Worm (Caenorhabditis elegans): ENCODE measurements around the gene F16H6.10.

The F16H6.10 gene

DNA sequence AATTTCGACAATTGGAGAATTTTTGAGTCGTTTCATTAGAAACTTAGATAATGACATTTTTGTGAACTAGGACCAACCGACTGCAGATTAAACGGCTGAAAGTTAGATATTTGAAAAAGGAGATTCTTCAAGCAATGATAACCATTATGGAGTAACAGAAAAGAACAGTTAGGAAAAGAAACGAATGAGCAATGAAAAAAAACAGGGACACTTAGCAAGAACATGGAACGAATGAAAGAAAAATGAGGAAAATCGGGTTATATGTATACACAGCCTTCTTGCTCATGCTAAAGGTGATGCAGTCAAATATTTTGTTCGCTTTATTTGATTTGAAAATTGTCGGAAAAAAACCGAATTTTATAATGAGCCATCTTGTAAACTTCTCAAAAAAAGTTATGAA, at the start of gene F16H6.10:
Gene F16H6.10 (minus strand): TSS at position 101 of the 400 bp plus-strand sequence.
- TF ChIP-seq elt-3 (tag; optimal IDR thresholded peaks at IDR 0.05) (no peak), lin-11 (tag; optimal IDR thresholded peaks at IDR 0.05) (no peak), nhr-6 (tag; optimal IDR thresholded peaks at IDR 0.05) (no peak), nhr-129 (tag; optimal IDR thresholded peaks at IDR 0.05) (no peak), lsy-2 (tag; optimal IDR thresholded peaks at IDR 0.05) (no peak), ZK546.5 (tag; optimal IDR thresholded peaks at IDR 0.05) (no peak), peb-1 (tag; optimal IDR thresholded peaks at IDR 0.05) (no peak), sma-3 (GFP tag; optimal IDR thresholded peaks at IDR 0.05) (no peak)

- no peak for TF ChIP-seq nhr-129 (tag; optimal IDR thresholded peaks at IDR 0.05)
- no peak for TF ChIP-seq lin-11 (tag; optimal IDR thresholded peaks at IDR 0.05)
- no peak for TF ChIP-seq R02D3.7 (tag; optimal IDR thresholded peaks at IDR 0.05)
- TF ChIP-seq ztf-1 (GFP tag; conservative IDR thresholded peaks at IDR 0.05), result no peak
- no peak for TF ChIP-seq peb-1 (tag; optimal IDR thresholded peaks at IDR 0.05)
- TF ChIP-seq lin-13 (GFP tag; optimal IDR thresholded peaks at IDR 0.05), result no peak
- TF ChIP-seq mab-5 (tag; optimal IDR thresholded peaks at IDR 0.05), result no peak
- no peak for TF ChIP-seq elt-3 (tag; optimal IDR thresholded peaks at IDR 0.05)
- TF ChIP-seq aly-2 (tag; optimal IDR thresholded peaks at IDR 0.05), result no peak
- TF ChIP-seq egl-27 (tag; optimal IDR thresholded peaks at IDR 0.05), result no peak
- no peak for TF ChIP-seq zag-1 (tag; optimal IDR thresholded peaks at IDR 0.05)
- TF ChIP-seq Y55F3AM.14 (GFP tag; optimal IDR thresholded peaks at IDR 0.05), result no peak
- TF ChIP-seq skn-1 (tag; optimal IDR thresholded peaks at IDR 0.05), result no peak
- no peak for TF ChIP-seq mbf-1 (tag; optimal IDR thresholded peaks at IDR 0.05)
- no peak for TF ChIP-seq alr-1 (tag; optimal IDR thresholded peaks at IDR 0.05)
- no peak for TF ChIP-seq nhr-23 (tag; optimal IDR thresholded peaks at IDR 0.05)
- no peak for TF ChIP-seq ztf-4 (tag; optimal IDR thresholded peaks at IDR 0.05)
- no peak for TF ChIP-seq crh-2 (tag; optimal IDR thresholded peaks at IDR 0.05)
- TF ChIP-seq C34F6.9 (tag; optimal IDR thresholded peaks at IDR 0.05), result no peak
- no peak for TF ChIP-seq snpc-4 (tag; optimal IDR thresholded peaks at IDR 0.05)
Observed at ce11 chrV:18270403-18270802, 46.1 kb upstream of the F16H6.10 start, which contains the start of gene Y37H2C.4. Gene Y37H2C.4 (plus strand): TSS chrV:18270703.

DNA sequence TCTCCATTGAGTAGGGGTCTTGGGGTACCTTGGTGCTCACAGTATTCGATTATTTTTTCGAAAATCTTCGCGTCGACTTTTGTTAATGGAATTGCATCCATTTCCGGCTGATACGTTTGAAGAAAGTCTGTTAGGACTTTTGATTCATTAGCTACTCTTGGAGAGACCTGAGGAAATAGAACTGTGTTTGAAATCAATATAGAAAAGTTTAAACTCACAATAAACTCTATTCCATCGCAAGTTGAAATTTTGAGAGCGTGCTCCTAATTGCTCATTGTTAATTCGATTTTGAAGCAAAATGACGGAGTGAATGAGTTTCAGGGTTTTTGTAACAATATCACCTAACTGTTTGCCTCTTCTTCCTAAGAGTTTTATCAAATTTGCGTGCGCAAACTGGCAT, 45.6 kb upstream of the F16H6.10 start, which contains the start of gene skr-6:
Gene skr-6 (minus strand): TSS at position 101 of the 400 bp plus-strand sequence.
- TF ChIP-seq nhr-237 (tag; optimal IDR thresholded peaks at IDR 0.05) (no peak), zag-1 (tag; optimal IDR thresholded peaks at IDR 0.05) (no peak), ZK546.5 (tag; optimal IDR thresholded peaks at IDR 0.05) (no peak), nhr-11 (tag; optimal IDR thresholded peaks at IDR 0.05) (no peak), nhr-77 (tag; optimal IDR thresholded peaks at IDR 0.05) (no peak), aly-2 (tag; optimal IDR thresholded peaks at IDR 0.05) (no peak), lin-11 (tag; optimal IDR thresholded peaks at IDR 0.05) (no peak)

DNA sequence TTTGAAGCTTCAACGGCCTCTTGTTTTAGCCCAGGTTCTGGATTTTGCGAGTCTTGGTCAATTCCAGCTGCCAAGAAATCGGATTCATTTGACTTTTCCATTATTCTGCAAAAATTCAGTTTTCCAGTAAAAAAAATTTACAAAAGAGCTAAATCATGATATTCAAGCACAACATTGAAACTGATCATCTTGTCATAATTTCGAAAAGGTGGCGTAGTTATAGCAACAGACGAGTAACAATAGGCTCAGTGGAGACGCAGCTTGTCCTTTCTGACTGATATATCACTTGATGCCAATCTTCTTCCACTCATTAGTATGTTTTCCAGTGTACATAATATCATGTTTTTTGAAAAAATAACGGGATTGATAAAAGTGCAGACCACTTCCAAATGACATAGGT, 44.5 kb upstream of the F16H6.10 start, which contains the start of gene fbxa-213:
Gene fbxa-213 (minus strand): TSS at position 101 of the 400 bp plus-strand sequence.
- TF ChIP-seq nhr-237 (tag; optimal IDR thresholded peaks at IDR 0.05) (no peak), ZK546.5 (tag; optimal IDR thresholded peaks at IDR 0.05) (no peak), skn-1 (tag; optimal IDR thresholded peaks at IDR 0.05) (no peak), ztf-11 (tag; optimal IDR thresholded peaks at IDR 0.05) (no peak), mab-5 (tag; optimal IDR thresholded peaks at IDR 0.05) (no peak), ztf-1 (GFP tag; conservative IDR thresholded peaks at IDR 0.05) (no peak), gmeb-1 (tag; optimal IDR thresholded peaks at IDR 0.05) (no peak), crh-2 (tag; optimal IDR thresholded peaks at IDR 0.05) (no peak), lin-13 (GFP tag; optimal IDR thresholded peaks at IDR 0.05) (no peak), C34F6.9 (tag; optimal IDR thresholded peaks at IDR 0.05) (no peak), nhr-25 (tag; optimal IDR thresholded peaks at IDR 0.05) (no peak), ceh-16 (tag; optimal IDR thresholded peaks at IDR 0.05) (no peak), Y55F3AM.14 (GFP tag; optimal IDR thresholded peaks at IDR 0.05) (no peak)

DNA sequence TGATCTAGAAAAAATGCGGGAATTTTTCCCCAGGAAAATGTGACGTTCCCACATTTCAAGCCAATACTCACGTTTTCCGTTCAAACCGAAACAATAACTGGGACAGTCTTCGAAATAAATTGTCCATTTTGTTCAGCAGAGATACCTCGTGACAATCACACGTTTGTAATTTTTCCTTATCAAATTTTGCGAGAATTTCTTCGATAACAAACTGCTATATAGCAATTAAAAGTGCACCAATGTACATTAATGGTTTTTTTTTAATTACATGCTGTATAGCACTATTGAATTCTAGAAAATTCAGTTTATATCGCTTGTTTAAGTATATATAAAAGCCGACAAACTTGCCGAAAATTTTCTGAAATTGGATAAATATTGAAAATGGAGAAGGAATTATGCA, 42.0 kb upstream of the F16H6.10 start, which contains the start of gene R10E8.6:
Gene R10E8.6 (minus strand): TSS at position 154 of the 400 bp plus-strand sequence.
- TF ChIP-seq ama-1 (optimal IDR thresholded peaks at IDR 0.05) (no peak), crh-2 (tag; optimal IDR thresholded peaks at IDR 0.05) (peak; percentile 10), fos-1 (tag; optimal IDR thresholded peaks at IDR 0.05) (peak; percentile 53), mbf-1 (tag; optimal IDR thresholded peaks at IDR 0.05) (no peak)

DNA sequence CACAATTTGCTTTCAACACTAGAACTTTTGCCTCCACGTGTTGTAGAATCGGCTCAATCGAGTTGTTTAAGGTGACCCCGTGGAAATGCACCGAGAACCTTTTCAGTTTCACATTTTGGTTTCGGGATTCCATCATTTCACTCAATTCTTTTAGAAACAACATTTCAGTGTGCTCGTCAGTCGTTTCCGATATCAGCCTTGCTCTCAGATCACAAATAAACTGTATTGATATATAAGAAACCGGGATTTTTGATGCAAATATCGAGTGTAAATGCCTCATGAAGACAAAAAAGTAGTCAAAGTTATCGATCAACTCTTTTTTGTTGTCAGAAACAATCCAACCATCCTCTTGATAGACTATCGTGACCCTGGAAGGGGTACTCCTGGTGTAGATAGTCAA, 41.3 kb upstream of the F16H6.10 start:
- no peak for TF ChIP-seq nhr-11 (tag; optimal IDR thresholded peaks at IDR 0.05)
- TF ChIP-seq sma-9 (GFP tag; optimal IDR thresholded peaks at IDR 0.05), result no peak
- TF ChIP-seq sma-9 (tag; optimal IDR thresholded peaks at IDR 0.05), result no peak
- no peak for TF ChIP-seq nhr-23 (tag; optimal IDR thresholded peaks at IDR 0.05)
- no peak for TF ChIP-seq ztf-11 (tag; optimal IDR thresholded peaks at IDR 0.05)
- TF ChIP-seq ceh-16 (tag; optimal IDR thresholded peaks at IDR 0.05), result no peak
- TF ChIP-seq sem-4 (tag; optimal IDR thresholded peaks at IDR 0.05), result no peak
- no peak for TF ChIP-seq fos-1 (tag; optimal IDR thresholded peaks at IDR 0.05)
- no peak for TF ChIP-seq Y55F3AM.14 (GFP tag; optimal IDR thresholded peaks at IDR 0.05)
- TF ChIP-seq mdl-1 (tag; optimal IDR thresholded peaks at IDR 0.05), result no peak

All from whole organism, L2 larva.